Worm (Caenorhabditis elegans) whole organism, L1 larva: ENCODE measurements around the gene trpl-2.

Source experiments
- ama-1 ChIP-seq: fragments of 150-350 bp; optimal IDR thresholded peaks from 2 replicates; lab custom pipeline; 2014
- ceh-88 ChIP-seq: fragments of 200-800 bp; sonication (Bioruptor generic); IDR thresholded peaks from 2 replicates; pipeline ENCODE4 v1.3.6; 2022; ENCODE audit warnings: missing genetic modification characterization, missing compliant biosample characterization
- isw-1 ChIP-seq: fragments of 200-800 bp; sonication (Bioruptor generic); IDR thresholded peaks from 2 replicates; pipeline ENCODE4 v1.3.6; 2022; ENCODE audit warnings: missing genetic modification characterization, missing compliant biosample characterization
- lin-13 ChIP-seq: fragments of 150-350 bp; optimal IDR thresholded peaks from 2 replicates; lab custom pipeline; 2014; ENCODE audit warnings: missing biosample characterization, missing genetic modification reagents, missing genetic modification characterization
- nhr-237 ChIP-seq: fragments of 150-350 bp; optimal IDR thresholded peaks from 2 replicates; lab custom pipeline; 2014; ENCODE audit warnings: missing biosample characterization, missing genetic modification characterization
- nhr-85 ChIP-seq: sonication (generic microtip); peaks from one replicate; lab custom pipeline; 2016; ENCODE audit warnings: missing genetic modification characterization, inconsistent platforms, missing compliant biosample characterization
- sptf-1 ChIP-seq: fragments of 150-350 bp; optimal IDR thresholded peaks from 2 replicates; lab custom pipeline; 2014; ENCODE audit warnings: missing biosample characterization, missing genetic modification characterization
- tbx-2 ChIP-seq: sonication (generic microtip); optimal IDR thresholded peaks from 2 replicates; lab custom pipeline; 2016; ENCODE audit warnings: missing genetic modification characterization, missing compliant biosample characterization
- unc-62 ChIP-seq: fragments of 150-350 bp; optimal IDR thresholded peaks from 2 replicates; lab custom pipeline; 2014; ENCODE audit warnings: missing biosample characterization, missing genetic modification reagents, missing genetic modification characterization

DNA sequence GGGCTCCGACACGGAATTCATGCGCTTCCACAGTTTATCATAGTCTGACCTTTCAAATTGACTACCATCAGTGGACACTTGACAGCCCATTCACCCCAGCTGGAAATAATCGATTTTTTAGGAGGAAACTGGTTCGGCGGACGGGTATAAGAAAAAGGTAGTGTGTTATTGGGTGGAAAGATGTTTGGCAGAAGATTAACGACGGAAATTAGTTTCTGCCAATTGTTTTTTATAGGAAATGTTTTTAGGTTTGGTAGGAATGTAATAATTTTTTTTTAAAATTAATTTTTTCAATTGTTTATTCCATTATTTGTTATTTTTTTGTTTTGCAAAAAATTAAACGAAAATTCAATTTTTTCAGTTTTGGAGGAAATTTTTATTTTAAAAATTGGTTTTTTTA, 27.5 kb upstream of the trpl-2 start, which contains the start of gene F15E6.9:
- no peak for TF ChIP-seq nhr-237 (tag; lab: Kevin White, UChicago)
- TF ChIP-seq nhr-85 (tag; lab: Kevin White, UChicago): no peak
- no peak for TF ChIP-seq sptf-1 (tag; lab: Kevin White, UChicago)
- TF ChIP-seq tbx-2 (tag; lab: Kevin White, UChicago): no peak
- TF ChIP-seq unc-62 (GFP tag; lab: Kevin White, UChicago): no peak
- TF ChIP-seq ceh-88: no peak
- no peak for TF ChIP-seq lin-13 (GFP tag; lab: Kevin White, UChicago)
- no peak for TF ChIP-seq ama-1 (lab: Kevin White, UChicago)
- TF ChIP-seq isw-1 (GFP tag; lab: Robert Waterston, UW): no peak
